Fruit fly (Drosophila melanogaster): ENCODE results near the gene Dnaaf6.
A peak's percentile ranks its signal among the peaks of the same experiment; 100 is the strongest.

Dnaaf6 gene

dm6 chr3L:14634773-14635563, 49.6 kb upstream of the Dnaaf6 start (continued):
- no peak for TF ChIP-seq CG10147 (GFP tag; optimal IDR thresholded peaks at IDR 0.05)
- peak in 1 of 3 experiments; percentile 67 for TF ChIP-seq Stat92E (GFP tag; optimal IDR thresholded peaks at IDR 0.05)
- TF ChIP-seq nmo (GFP tag; optimal IDR thresholded peaks at IDR 0.05), result peak; percentile 92
- no peak for TF ChIP-seq Lpt (GFP tag; optimal IDR thresholded peaks at IDR 0.05)
- no peak for TF ChIP-seq usp (GFP tag; optimal IDR thresholded peaks at IDR 0.05)
- no peak for TF ChIP-seq dm (GFP tag; optimal IDR thresholded peaks at IDR 0.05)
- peak; percentile 82 for TF ChIP-seq zen (tag; optimal IDR thresholded peaks at IDR 0.05)
- TF ChIP-seq CG14014 (GFP tag; IDR thresholded peaks at IDR 0.05), result no peak
- peak; percentile 64 for TF ChIP-seq ac (GFP tag; optimal IDR thresholded peaks at IDR 0.05)
- no peak for TF ChIP-seq Rx (GFP tag; IDR thresholded peaks at IDR 0.05)
- TF ChIP-seq bsh (GFP tag; optimal IDR thresholded peaks at IDR 0.05), result peak in 1 of 2 experiments; percentile 87
- peak in 1 of 2 experiments; percentile 17 for TF ChIP-seq tll (GFP tag; optimal IDR thresholded peaks at IDR 0.05)
- peak; percentile 75 for TF ChIP-seq D19A (tag; optimal IDR thresholded peaks at IDR 0.05)
- TF ChIP-seq CG17829 (tag; optimal IDR thresholded peaks at IDR 0.05), result peak; percentile 94
- TF ChIP-seq CG4328 (GFP tag; optimal IDR thresholded peaks at IDR 0.05), result peak; percentile 22
- no peak for TF ChIP-seq lov (optimal IDR thresholded peaks at IDR 0.05)
- TF ChIP-seq lov (GFP tag; IDR thresholded peaks at IDR 0.05), result 0 out of 3 replicates have a peak, but pooled peaks have one; percentile 30
- peak; percentile 63 for TF ChIP-seq CG6254 (GFP tag; optimal IDR thresholded peaks at IDR 0.05)
- TF ChIP-seq CG17568 (GFP tag; optimal IDR thresholded peaks at IDR 0.05), result no peak
- peak; percentile 31 for TF ChIP-seq CG11723 (GFP tag; optimal IDR thresholded peaks at IDR 0.05)
- TF ChIP-seq maf-S (GFP tag; optimal IDR thresholded peaks at IDR 0.05), result no peak
- TF ChIP-seq Mad (GFP tag; optimal IDR thresholded peaks at IDR 0.05), result no peak
- peak; percentile 96 for TF ChIP-seq CG2712 (tag; optimal IDR thresholded peaks at IDR 0.05)
- no peak for TF ChIP-seq Myb (GFP tag; optimal IDR thresholded peaks at IDR 0.05)
- TF ChIP-seq pros (GFP tag; optimal IDR thresholded peaks at IDR 0.05), result peak; percentile 81
- peak; percentile 18; the same call in 1 of the 2 replicates for TF ChIP-seq peb (GFP tag; IDR thresholded peaks at IDR 0.05)
- peak; percentile 78 for TF ChIP-seq CG2202 (tag; optimal IDR thresholded peaks at IDR 0.05)
- peak; percentile 94 for TF ChIP-seq CG15696 (tag; optimal IDR thresholded peaks at IDR 0.05)
- no peak for TF ChIP-seq CG12219 (GFP tag; optimal IDR thresholded peaks at IDR 0.05)

dm6 chr3L:14635564-14635937, 49.0 kb upstream of the Dnaaf6 start:
- TF ChIP-seq sug (tag; optimal IDR thresholded peaks at IDR 0.05), result peak; percentile 49
- TF ChIP-seq vvl (GFP tag; IDR thresholded peaks at IDR 0.05), result no peak
- no peak for TF ChIP-seq maf-S (GFP tag; optimal IDR thresholded peaks at IDR 0.05)
- TF ChIP-seq disco-r (GFP tag; optimal IDR thresholded peaks at IDR 0.05), result no peak
- TF ChIP-seq fd3F (GFP tag; optimal IDR thresholded peaks at IDR 0.05), result no peak
- TF ChIP-seq CG12769 (tag; optimal IDR thresholded peaks at IDR 0.05), result peak; percentile 83
- no peak for TF ChIP-seq ase (GFP tag; IDR thresholded peaks at IDR 0.05)
- 0 out of 2 replicates have a peak, but pooled peaks have one; percentile 14 for TF ChIP-seq CG5953 (GFP tag; IDR thresholded peaks at IDR 0.05)
- TF ChIP-seq tna (GFP tag; IDR thresholded peaks at IDR 0.05; ENCODE audit: partially characterized antibody), result no peak
- TF ChIP-seq Hey (tag; optimal IDR thresholded peaks at IDR 0.05), result no peak
- TF ChIP-seq gsb (GFP tag; IDR thresholded peaks at IDR 0.05), result no peak
- peak; percentile 58 for TF ChIP-seq CG13894 (tag; optimal IDR thresholded peaks at IDR 0.05)
- TF ChIP-seq unc-4 (GFP tag; IDR thresholded peaks at IDR 0.05; ENCODE audit: partially characterized antibody), result no peak
- TF ChIP-seq PHDP (tag; optimal IDR thresholded peaks at IDR 0.05), result no peak
- TF ChIP-seq CG7928 (GFP tag; optimal IDR thresholded peaks at IDR 0.05), result no peak
- no peak for TF ChIP-seq CG7271 (tag; optimal IDR thresholded peaks at IDR 0.05)
- no peak for TF ChIP-seq Spps (tag; optimal IDR thresholded peaks at IDR 0.05)
- TF ChIP-seq CG17361 (GFP tag; IDR thresholded peaks at IDR 0.05), result 0 out of 3 replicates have a peak, but pooled peaks have one; percentile 8
- no peak for TF ChIP-seq CG6689 (GFP tag; IDR thresholded peaks at IDR 0.05)
- TF ChIP-seq CG15479 (GFP tag; optimal IDR thresholded peaks at IDR 0.05), result peak; percentile 44
- TF ChIP-seq Med (GFP tag), result peak; percentile 76
